Worm (Caenorhabditis elegans): Measurements from ENCODE around the gene tbx-8.

The tbx-8 gene

DNA sequence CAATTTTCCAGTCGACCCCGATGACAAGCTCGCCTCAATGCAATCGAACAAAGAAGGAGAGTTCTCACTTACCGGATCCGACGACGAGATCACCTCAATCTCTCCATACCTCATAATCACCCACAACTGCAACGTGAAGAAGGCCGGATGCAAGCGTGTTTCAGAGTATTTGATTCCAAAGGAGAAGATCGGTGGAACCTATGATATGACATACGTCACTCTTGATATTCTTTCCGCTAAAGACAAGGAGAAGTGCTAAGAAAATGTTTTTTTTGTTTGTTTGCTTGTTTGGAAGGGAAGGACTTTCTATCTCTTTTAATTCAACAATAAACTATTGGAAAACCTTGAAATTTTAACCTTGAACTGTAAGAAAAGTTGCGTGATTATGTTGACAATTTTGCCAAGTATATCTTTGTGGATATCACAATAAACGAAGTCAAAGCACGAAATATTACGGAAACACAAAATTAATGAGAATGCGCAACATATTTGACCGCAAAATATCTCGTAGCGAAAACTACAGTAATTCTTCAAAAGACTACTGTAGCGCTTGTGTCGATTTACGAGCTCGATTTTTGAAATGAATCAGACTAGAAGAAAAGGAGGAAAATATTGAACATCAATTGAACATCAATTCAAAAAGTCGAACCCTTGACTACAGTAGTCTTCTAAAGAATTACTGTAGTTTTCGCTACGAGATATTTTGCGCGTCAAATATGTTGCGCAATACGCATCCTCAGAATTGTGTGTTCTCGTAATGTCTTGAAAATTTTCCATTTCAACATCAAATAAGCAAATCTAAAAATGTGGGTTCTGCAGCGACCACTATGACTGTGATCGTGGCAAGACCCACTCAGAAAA is 7.9 kb upstream of the tbx-8 start:
- TF ChIP-seq elt-3 (tag; optimal IDR thresholded peaks at IDR 0.05) (no peak), ama-1 (optimal IDR thresholded peaks at IDR 0.05) (peak; percentile 66), egl-27 (tag; optimal IDR thresholded peaks at IDR 0.05) (no peak), nhr-25 (tag; optimal IDR thresholded peaks at IDR 0.05) (peak; percentile 39), mdl-1 (tag; optimal IDR thresholded peaks at IDR 0.05) (no peak), nhr-237 (tag; optimal IDR thresholded peaks at IDR 0.05) (no peak), ceh-28 (tag; optimal IDR thresholded peaks at IDR 0.05) (peak; percentile 34), nhr-11 (tag; optimal IDR thresholded peaks at IDR 0.05) (no peak), lsy-12 (tag; optimal IDR thresholded peaks at IDR 0.05) (no peak), aly-2 (tag; optimal IDR thresholded peaks at IDR 0.05) (no peak), R02D3.7 (tag; optimal IDR thresholded peaks at IDR 0.05) (peak; percentile 19), elt-1 (tag; optimal IDR thresholded peaks at IDR 0.05) (no peak), tbx-2 (tag; optimal IDR thresholded peaks at IDR 0.05) (no peak), nfya-1 (tag; optimal IDR thresholded peaks at IDR 0.05; ENCODE audit: insufficient read depth) (no peak)

- TF ChIP-seq nhr-25 (tag; optimal IDR thresholded peaks at IDR 0.05) (no peak), sea-2 (GFP tag; optimal IDR thresholded peaks at IDR 0.05) (no peak), ceh-16 (tag; optimal IDR thresholded peaks at IDR 0.05) (no peak), egl-5 (tag; optimal IDR thresholded peaks at IDR 0.05) (no peak), elt-1 (tag; optimal IDR thresholded peaks at IDR 0.05) (no peak), skn-1 (tag; optimal IDR thresholded peaks at IDR 0.05) (no peak), unc-39 (tag; optimal IDR thresholded peaks at IDR 0.05) (no peak), nhr-12 (tag; optimal IDR thresholded peaks at IDR 0.05) (no peak), pha-4 (tag; optimal IDR thresholded peaks at IDR 0.05) (no peak), nhr-11 (tag; optimal IDR thresholded peaks at IDR 0.05) (no peak), egl-27 (tag; optimal IDR thresholded peaks at IDR 0.05) (no peak), daf-12 (tag; optimal IDR thresholded peaks at IDR 0.05) (no peak), mml-1 (tag; optimal IDR thresholded peaks at IDR 0.05) (no peak), pqm-1 (tag; optimal IDR thresholded peaks at IDR 0.05) (no peak), hmg-11 (tag; optimal IDR thresholded peaks at IDR 0.05) (no peak), snpc-4 (tag; optimal IDR thresholded peaks at IDR 0.05) (no peak), fkh-10 (GFP tag; optimal IDR thresholded peaks at IDR 0.05) (no peak), R02D3.7 (tag; optimal IDR thresholded peaks at IDR 0.05) (no peak)
Measured at ce11 chrIII:10339949-10340348, 7.2 kb upstream of the tbx-8 start.

- TF ChIP-seq nhr-11 (tag; optimal IDR thresholded peaks at IDR 0.05) (no peak), snpc-4 (tag; optimal IDR thresholded peaks at IDR 0.05) (no peak), nhr-43 (tag; optimal IDR thresholded peaks at IDR 0.05; ENCODE audit: poor library complexity, severe bottlenecking) (no peak), nhr-67 (tag; optimal IDR thresholded peaks at IDR 0.05) (no peak), ceh-9 (tag; optimal IDR thresholded peaks at IDR 0.05) (no peak), nhr-28 (tag; optimal IDR thresholded peaks at IDR 0.05) (no peak), egl-5 (tag; optimal IDR thresholded peaks at IDR 0.05) (no peak), lsy-12 (tag; optimal IDR thresholded peaks at IDR 0.05) (no peak), ceh-16 (tag; optimal IDR thresholded peaks at IDR 0.05) (no peak), elt-3 (tag; optimal IDR thresholded peaks at IDR 0.05) (no peak), pqm-1 (tag; optimal IDR thresholded peaks at IDR 0.05) (no peak), fos-1 (tag; optimal IDR thresholded peaks at IDR 0.05) (no peak), ztf-11 (tag; optimal IDR thresholded peaks at IDR 0.05) (no peak), hmg-11 (tag; optimal IDR thresholded peaks at IDR 0.05) (no peak), zag-1 (tag; optimal IDR thresholded peaks at IDR 0.05) (no peak), ama-1 (optimal IDR thresholded peaks at IDR 0.05) (no peak), nfya-1 (tag; optimal IDR thresholded peaks at IDR 0.05; ENCODE audit: insufficient read depth) (no peak), unc-62 (GFP tag; optimal IDR thresholded peaks at IDR 0.05) (no peak), daf-12 (tag; optimal IDR thresholded peaks at IDR 0.05) (no peak), ZK546.5 (tag; optimal IDR thresholded peaks at IDR 0.05) (no peak)
Measured at ce11 chrIII:10341758-10342157, 5.4 kb upstream of the tbx-8 start, which contains the start of gene tbx-9. Gene tbx-9, minus strand, starts transcription at chrIII:10341858.

DNA sequence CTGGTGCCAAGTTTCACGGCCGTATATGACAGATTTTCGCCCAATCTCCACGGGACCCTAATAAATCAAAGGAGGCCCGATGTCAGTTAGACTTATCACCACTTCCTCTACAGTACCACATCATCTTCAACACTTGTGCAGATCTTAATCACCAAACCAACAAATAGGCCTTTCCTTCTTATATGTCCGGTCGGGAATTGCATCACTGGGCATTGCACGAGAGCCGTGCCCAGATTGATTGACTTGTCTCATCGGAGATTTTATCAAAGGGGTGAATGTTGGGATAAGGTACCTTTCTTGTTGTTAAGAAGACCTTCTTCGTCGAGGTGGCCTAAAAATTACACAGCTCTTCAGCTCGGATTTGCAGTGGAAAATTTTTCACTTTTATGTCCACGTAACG is 2.4 kb upstream of the tbx-8 start:
- TF ChIP-seq nhr-25 (tag; optimal IDR thresholded peaks at IDR 0.05) (no peak), egl-5 (tag; optimal IDR thresholded peaks at IDR 0.05) (no peak), mml-1 (tag; optimal IDR thresholded peaks at IDR 0.05) (no peak), pqm-1 (tag; optimal IDR thresholded peaks at IDR 0.05) (no peak), lsy-12 (tag; optimal IDR thresholded peaks at IDR 0.05) (no peak), unc-62 (GFP tag; optimal IDR thresholded peaks at IDR 0.05) (no peak), fkh-2 (tag; optimal IDR thresholded peaks at IDR 0.05) (no peak), nhr-11 (tag; optimal IDR thresholded peaks at IDR 0.05) (no peak), nhr-77 (tag; optimal IDR thresholded peaks at IDR 0.05) (no peak), nhr-76 (tag; optimal IDR thresholded peaks at IDR 0.05) (no peak), snpc-4 (tag; optimal IDR thresholded peaks at IDR 0.05) (no peak), nfya-1 (tag; optimal IDR thresholded peaks at IDR 0.05; ENCODE audit: insufficient read depth) (no peak), nhr-12 (tag; optimal IDR thresholded peaks at IDR 0.05) (no peak), unc-39 (tag; optimal IDR thresholded peaks at IDR 0.05) (no peak), tbx-2 (tag; optimal IDR thresholded peaks at IDR 0.05) (no peak)
